Worm (Caenorhabditis elegans): Measurements from ENCODE around the gene K08B5.1.

DNA sequence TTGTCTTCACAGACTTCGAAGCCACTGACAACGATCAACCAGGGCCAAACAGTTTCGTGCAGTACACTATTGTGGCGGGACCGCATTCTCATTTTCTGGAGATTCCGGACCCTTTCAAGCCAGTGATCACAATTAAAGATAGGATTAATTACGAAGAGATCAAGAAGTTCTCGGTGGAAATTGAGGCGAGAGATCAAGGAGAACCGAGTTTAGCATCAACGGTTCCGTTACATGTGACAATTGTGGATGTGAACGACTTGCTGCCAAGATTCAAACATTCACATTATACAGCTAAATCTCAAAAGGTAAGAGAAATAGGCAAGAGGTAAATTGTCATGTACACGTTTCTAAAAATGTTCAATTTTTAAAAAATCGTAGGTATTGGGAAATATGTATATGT lies 39.6 kb downstream of the K08B5.1 start:
- no peak for TF ChIP-seq nhr-11 (tag; optimal IDR thresholded peaks at IDR 0.05)
- no peak for TF ChIP-seq jun-1 (tag; optimal IDR thresholded peaks at IDR 0.05)
- no peak for TF ChIP-seq R02D3.7 (tag; optimal IDR thresholded peaks at IDR 0.05)
- no peak for TF ChIP-seq fos-1 (tag; optimal IDR thresholded peaks at IDR 0.05)
- no peak for TF ChIP-seq snpc-4 (tag; optimal IDR thresholded peaks at IDR 0.05)
- TF ChIP-seq nhr-12 (tag; optimal IDR thresholded peaks at IDR 0.05), result no peak
- TF ChIP-seq ceh-16 (tag; optimal IDR thresholded peaks at IDR 0.05), result no peak
- no peak for TF ChIP-seq mdl-1 (tag; optimal IDR thresholded peaks at IDR 0.05)
- no peak for TF ChIP-seq aly-2 (tag; optimal IDR thresholded peaks at IDR 0.05)
- no peak for TF ChIP-seq daf-12 (tag; optimal IDR thresholded peaks at IDR 0.05)
- TF ChIP-seq nhr-77 (tag; optimal IDR thresholded peaks at IDR 0.05), result no peak
- no peak for TF ChIP-seq eor-1 (tag; optimal IDR thresholded peaks at IDR 0.05)
- no peak for TF ChIP-seq unc-62 (GFP tag; optimal IDR thresholded peaks at IDR 0.05)

Data from whole organism, L3 larva.